Fruit fly (Drosophila melanogaster): Measurements from ENCODE around the gene CG31178.

Gene CG31178

DNA sequence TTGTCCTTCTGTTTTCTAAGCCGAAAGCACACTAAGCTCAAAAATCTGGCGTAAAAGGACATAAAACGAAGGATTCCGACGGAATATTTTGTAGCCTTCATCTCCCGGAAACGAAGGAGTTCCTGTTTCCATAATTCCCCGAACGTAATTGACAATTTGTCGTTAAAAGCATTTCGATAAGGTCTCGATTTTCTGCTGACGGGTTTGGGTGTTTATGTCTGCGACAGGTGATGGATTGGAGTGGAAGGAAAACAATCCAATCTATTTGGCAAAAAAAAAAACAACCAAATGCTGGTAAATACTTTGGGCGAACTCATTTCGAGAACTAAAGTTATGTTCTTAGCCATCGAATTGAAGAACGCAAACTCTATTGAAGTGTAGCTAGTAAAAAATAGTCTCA, 27.0 kb upstream of the CG31178 start, which contains the start of gene Gr93d:
Gene Gr93d (minus strand): TSS at position 101 of the 400 bp plus-strand sequence.
- no peak for TF ChIP-seq psq (optimal IDR thresholded peaks at IDR 0.05)
- no peak for TF ChIP-seq Dll (optimal IDR thresholded peaks at IDR 0.05)
- TF ChIP-seq CG8478 (optimal IDR thresholded peaks at IDR 0.05): no peak
- TF ChIP-seq pan (optimal IDR thresholded peaks at IDR 0.05): no peak
- TF ChIP-seq usp (GFP tag; optimal IDR thresholded peaks at IDR 0.05): no peak
- TF ChIP-seq EcR (GFP tag; optimal IDR thresholded peaks at IDR 0.05): no peak

DNA sequence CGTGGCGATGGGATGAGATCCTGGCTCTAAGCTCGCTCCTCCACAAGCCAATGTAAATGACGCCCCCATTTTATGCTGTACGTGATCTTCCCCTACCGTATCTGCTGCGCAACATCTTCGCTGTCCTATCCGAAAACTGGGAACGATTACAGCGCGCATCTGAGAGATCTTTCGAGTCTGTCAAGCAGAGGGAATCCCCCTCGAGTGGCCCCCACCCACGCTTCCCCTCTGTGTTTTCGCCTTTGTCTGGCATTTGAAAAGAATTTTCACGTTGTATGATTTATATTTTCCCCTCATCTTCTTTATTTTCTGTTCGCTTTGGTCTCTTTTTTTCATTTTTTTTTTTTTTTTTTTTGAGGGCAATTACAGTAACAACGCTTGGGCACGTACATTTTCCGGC, 26.1 kb upstream of the CG31178 start:
- TF ChIP-seq CG8478 (optimal IDR thresholded peaks at IDR 0.05) (no peak), psq (optimal IDR thresholded peaks at IDR 0.05) (no peak), EcR (GFP tag; optimal IDR thresholded peaks at IDR 0.05) (no peak), usp (GFP tag; optimal IDR thresholded peaks at IDR 0.05) (no peak), Dll (optimal IDR thresholded peaks at IDR 0.05) (no peak), pan (optimal IDR thresholded peaks at IDR 0.05) (no peak)

DNA sequence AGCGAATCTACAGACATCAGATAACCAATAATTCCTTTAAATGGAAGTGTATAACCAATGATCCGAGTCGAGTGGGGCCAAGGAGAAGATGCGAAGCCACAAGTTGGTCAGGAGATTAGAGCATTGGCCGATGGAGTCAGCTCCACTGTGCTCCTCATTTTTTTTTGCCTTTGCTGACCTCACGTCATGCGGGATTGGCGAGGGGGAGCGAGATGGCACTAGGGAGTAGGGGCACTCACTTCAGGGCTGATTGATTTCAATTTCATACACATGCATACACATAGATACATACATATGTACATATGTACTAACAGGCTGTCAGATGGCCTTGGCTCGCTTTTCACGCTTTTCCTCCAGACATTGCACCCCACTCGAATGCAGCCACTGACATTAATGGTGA, 25.3 kb upstream of the CG31178 start:
- TF ChIP-seq Dll (optimal IDR thresholded peaks at IDR 0.05): no peak
- no peak for TF ChIP-seq EcR (GFP tag; optimal IDR thresholded peaks at IDR 0.05)
- TF ChIP-seq pan (optimal IDR thresholded peaks at IDR 0.05): no peak
- no peak for TF ChIP-seq usp (GFP tag; optimal IDR thresholded peaks at IDR 0.05)
- TF ChIP-seq psq (optimal IDR thresholded peaks at IDR 0.05): no peak
- no peak for TF ChIP-seq CG8478 (optimal IDR thresholded peaks at IDR 0.05)

DNA sequence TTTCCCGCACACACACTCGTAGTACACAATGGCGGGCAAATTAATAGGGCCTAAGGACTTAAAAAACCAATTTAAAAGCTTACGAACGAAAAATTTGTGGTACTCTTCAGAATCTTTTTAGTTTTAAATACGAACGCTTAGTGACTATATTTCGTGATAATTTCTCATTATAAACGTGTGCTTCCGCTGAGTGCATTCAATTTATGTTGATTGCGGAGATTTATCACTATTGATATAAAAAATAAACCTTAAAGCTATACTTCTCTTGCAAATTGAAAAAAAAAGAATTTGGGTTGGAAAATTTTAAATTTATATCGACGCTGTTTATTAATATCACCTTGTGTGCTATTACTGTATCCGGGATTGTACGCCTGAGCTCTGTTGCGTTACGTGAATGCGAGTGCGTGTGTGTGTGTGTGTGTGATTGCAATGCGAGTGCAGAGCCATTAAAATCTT, 24.5 kb upstream of the CG31178 start:
- no peak for TF ChIP-seq psq (optimal IDR thresholded peaks at IDR 0.05)
- TF ChIP-seq usp (GFP tag; optimal IDR thresholded peaks at IDR 0.05): no peak
- TF ChIP-seq CG8478 (optimal IDR thresholded peaks at IDR 0.05): no peak
- no peak for TF ChIP-seq Dll (optimal IDR thresholded peaks at IDR 0.05)
- no peak for TF ChIP-seq pan (optimal IDR thresholded peaks at IDR 0.05)
- TF ChIP-seq EcR (GFP tag; optimal IDR thresholded peaks at IDR 0.05): no peak

DNA sequence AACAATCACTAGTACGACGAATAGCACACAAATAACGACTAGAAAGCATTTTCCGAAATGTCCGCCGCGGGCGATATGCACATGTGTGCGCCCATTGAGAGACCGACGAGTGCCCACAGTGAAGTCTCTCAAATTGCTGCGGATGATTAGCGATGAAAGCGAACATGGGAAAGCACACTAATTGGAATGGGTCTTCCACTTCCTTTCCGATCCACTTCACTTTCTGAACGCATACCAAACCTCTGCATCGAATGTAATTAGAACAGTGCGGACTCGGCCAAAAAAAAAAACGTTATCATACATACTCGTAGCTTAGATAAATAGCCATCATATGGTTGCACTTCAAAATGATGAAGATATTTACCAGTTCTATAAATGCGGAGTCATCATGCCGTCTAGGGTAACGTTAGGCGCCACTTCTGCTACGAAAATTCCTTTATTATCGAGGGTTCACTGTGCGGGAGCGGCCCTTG, 23.5 kb upstream of the CG31178 start:
- TF ChIP-seq pan (optimal IDR thresholded peaks at IDR 0.05) (no peak), EcR (GFP tag; optimal IDR thresholded peaks at IDR 0.05) (no peak), usp (GFP tag; optimal IDR thresholded peaks at IDR 0.05) (no peak), Dll (optimal IDR thresholded peaks at IDR 0.05) (no peak), CG8478 (optimal IDR thresholded peaks at IDR 0.05) (no peak), psq (optimal IDR thresholded peaks at IDR 0.05) (no peak)

DNA sequence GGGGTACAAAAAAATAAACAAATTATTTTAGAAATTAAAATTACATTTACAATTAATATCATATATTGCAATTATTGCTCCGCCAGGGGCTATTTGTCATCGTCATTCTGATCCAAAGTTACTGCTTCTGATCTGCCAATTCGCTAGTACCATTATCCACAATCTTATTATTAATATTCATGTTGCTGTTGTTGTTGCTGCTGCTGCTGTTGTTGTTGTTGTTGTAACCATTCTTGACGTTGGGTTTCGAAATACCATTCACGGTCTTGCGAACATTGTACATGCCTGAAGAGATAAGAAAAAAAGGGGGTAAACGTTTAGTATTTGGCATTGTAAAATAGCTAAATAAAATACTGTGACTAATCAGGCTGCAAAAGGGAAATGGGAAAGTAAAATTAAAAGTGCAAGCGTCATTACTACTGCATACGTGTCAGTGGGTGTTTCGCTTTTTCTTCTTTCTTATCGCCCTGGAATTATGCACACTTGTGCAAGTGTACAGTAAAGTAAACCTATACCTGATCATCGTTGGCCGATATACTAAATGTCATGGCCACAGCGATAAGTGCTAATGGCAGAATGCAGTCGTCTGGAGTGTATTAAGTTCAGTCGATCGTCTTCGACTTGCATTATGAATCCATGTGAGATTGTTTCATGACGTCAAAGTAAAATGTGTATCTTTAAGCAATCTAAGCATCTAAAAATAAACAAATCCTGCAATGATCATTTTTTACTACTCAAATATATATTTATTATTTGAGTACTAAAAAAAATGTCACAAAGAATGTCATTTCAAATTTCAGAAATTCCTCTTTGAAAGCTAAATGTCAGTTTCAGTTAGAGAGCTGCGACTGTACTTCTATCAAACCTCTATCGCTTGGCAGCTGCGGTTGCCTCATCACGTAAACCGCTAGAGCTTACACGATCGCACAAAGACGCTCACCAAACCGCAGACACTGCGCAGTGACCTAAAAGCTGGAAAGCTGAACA, 21.7 kb upstream of the CG31178 start:
- TF ChIP-seq usp (GFP tag; optimal IDR thresholded peaks at IDR 0.05) (no peak), Dll (optimal IDR thresholded peaks at IDR 0.05) (no peak), EcR (GFP tag; optimal IDR thresholded peaks at IDR 0.05) (no peak), CG8478 (optimal IDR thresholded peaks at IDR 0.05) (no peak), pan (optimal IDR thresholded peaks at IDR 0.05) (no peak), psq (optimal IDR thresholded peaks at IDR 0.05) (no peak)

DNA sequence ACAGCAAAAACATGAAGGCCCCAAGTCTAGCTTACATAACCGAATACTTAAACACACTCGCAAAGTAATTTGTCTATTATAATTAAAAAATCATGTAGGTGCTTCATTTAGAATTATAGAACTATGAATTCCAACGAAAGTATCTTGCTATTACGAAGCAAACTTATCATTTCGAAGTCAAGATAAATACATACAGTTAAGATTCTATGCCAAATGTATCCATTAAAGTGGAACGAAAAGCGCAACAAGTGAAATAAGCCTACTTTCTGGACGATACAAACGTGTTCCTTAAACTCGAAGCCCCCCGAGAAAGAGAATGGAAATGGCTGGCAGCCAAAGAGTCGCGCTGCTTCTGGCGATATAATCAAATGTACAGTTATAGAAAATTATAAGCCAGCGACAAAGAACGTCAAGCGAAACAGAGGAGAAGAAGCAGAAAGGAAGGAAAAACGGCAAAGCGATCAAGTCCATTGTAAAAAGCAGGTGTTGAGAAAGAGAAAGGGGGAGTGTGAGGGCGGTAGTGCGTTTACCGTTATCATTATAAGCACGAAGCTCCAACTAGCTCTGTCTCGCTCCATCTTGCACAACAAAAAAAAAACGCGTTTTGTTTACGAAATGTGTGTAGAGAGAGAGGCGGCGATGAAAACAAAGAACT, 20.8 kb upstream of the CG31178 start:
- no peak for TF ChIP-seq psq (optimal IDR thresholded peaks at IDR 0.05)
- no peak for TF ChIP-seq usp (GFP tag; optimal IDR thresholded peaks at IDR 0.05)
- no peak for TF ChIP-seq pan (optimal IDR thresholded peaks at IDR 0.05)
- TF ChIP-seq CG8478 (optimal IDR thresholded peaks at IDR 0.05): no peak
- TF ChIP-seq Dll (optimal IDR thresholded peaks at IDR 0.05): no peak
- no peak for TF ChIP-seq EcR (GFP tag; optimal IDR thresholded peaks at IDR 0.05)

DNA sequence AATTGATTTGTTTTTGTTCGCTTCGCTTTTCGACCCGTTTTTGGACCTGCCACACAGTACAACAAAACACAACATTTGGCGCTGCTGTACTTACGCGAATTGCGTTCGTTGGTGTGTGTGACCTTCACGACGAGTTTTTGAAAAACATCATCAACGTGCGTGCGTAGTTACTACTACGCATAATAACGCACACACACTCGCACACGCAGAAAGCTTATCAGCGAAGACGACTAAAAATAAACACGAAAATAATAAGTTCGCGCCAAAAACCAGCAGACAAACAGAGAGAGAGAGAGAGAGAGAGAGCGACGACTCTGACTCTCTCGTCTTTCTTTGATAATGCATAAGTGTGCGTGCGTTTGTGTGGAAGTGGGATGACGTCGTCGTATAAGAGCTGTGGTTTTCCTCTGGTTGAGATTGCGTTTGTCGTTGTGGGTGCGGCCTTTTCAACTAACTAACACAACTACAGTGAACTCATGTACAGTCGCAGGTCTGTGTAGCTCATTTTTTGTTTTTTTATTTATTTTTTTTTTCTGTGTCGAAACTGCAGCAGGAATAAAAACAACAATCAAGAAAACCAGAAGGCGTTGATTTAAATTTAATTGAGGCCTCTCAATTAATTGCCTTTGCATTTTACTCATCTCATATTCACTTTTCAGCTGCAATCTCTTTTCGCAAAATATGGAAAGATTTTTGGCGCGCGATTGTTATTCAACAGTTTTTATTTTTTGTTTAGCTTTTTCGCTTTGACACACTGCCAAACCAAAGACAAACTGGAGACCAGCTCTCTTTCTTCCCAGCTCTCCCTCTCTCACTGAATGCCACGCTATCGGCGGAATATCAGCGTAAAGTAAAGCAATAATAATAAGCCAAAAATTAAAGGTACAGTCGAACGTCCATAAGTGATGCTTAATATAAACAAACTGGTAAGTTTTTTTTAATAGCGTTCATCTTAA, 19.6 kb upstream of the CG31178 start:
- TF ChIP-seq pan (optimal IDR thresholded peaks at IDR 0.05) (no peak), psq (optimal IDR thresholded peaks at IDR 0.05) (no peak), CG8478 (optimal IDR thresholded peaks at IDR 0.05) (peak; percentile 31)

DNA sequence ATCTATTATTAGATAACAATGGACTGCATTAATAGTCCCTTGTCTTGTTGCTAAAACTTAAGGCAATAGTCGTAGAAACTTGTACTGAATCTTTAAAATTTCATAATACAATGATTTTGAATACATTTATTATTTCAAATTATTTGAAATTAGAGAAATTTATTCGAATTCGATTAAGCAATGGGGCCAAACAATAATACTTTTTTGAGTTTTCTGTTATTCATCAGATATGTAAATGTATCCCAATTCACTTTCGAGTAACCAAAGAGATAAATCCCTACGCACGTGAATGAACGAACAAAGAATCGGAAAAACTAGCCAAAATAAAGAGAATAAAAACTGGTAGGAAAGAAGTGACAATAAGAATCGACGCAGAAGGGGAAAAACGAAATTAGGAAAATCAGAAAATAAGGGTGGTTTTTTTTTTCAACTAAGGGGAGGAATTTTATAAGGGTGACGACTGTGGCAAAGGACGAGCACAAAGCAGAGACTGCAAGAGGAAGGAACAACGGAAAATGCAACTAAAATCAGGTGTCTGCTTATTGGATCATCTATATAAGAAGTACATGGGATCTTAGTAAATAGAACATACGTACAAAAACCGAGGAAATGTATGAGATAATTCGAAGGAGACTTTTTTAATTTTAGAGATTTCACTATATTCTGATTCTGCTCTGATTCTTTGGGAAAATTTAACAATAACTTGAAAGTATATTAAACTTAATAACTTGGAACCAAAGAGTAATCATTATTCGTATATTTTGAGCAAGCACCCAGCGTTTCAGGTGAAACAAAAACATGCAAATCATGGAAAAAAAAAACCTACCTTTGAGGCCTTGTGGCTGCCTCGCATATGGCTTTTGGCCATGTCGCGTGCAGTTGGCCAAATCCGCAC, 18.7 kb upstream of the CG31178 start:
- no peak for TF ChIP-seq pan (optimal IDR thresholded peaks at IDR 0.05)
- no peak for TF ChIP-seq usp (GFP tag; optimal IDR thresholded peaks at IDR 0.05)
- TF ChIP-seq psq (optimal IDR thresholded peaks at IDR 0.05): no peak
- no peak for TF ChIP-seq EcR (GFP tag; optimal IDR thresholded peaks at IDR 0.05)
- TF ChIP-seq CG8478 (optimal IDR thresholded peaks at IDR 0.05): no peak
- TF ChIP-seq Dll (optimal IDR thresholded peaks at IDR 0.05): no peak

DNA sequence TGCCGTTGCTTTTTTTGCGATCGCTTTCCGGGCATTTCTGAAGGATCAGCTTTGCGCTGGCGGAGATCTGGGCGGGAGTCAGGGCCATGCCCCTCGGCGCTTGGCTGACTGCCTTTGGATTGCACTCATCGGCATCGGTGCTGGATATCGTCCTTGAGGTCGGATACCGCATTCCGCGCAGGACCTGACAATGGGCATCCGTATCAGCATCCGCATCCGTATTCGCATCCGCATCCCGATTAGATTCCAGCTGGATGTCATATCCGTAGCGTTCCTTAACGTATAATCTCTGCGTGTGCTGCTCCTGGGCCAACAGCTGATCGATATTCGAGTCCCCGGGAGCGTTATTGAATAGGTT, 18.1 kb upstream of the CG31178 start:
- TF ChIP-seq pan (optimal IDR thresholded peaks at IDR 0.05) (no peak), CG8478 (optimal IDR thresholded peaks at IDR 0.05) (no peak), usp (GFP tag; optimal IDR thresholded peaks at IDR 0.05) (no peak), psq (optimal IDR thresholded peaks at IDR 0.05) (no peak), EcR (GFP tag; optimal IDR thresholded peaks at IDR 0.05) (no peak), Dll (optimal IDR thresholded peaks at IDR 0.05) (no peak)

Data from whole organism.